Fruit fly (Drosophila melanogaster) whole organism, wandering third instar larva: ENCODE measurements around the gene EMC3.
A peak's percentile ranks its signal among the peaks of the same experiment; 100 is the strongest.

ENCODE experiments used
- Abd-B ChIP-seq: fragments of >200 bp; optimal IDR thresholded peaks from 2 replicates; lab custom pipeline; 2017; ENCODE audit warnings: missing biosample characterization, missing genetic modification characterization
- CG32264 ChIP-seq: fragments of 200-800 bp; sonication (Bioruptor generic); optimal IDR thresholded peaks from 2 replicates; lab custom pipeline; 2016; ENCODE audit warnings: missing biosample characterization, missing genetic modification characterization
- CG9705 ChIP-seq: fragments of 200-800 bp; sonication (Bioruptor generic); optimal IDR thresholded peaks from 2 replicates; lab custom pipeline; 2018; ENCODE audit warnings: missing biosample characterization, mild to moderate bottlenecking, missing genetic modification characterization
- CrebA ChIP-seq: fragments of 200-800 bp; sonication (Bioruptor generic); optimal IDR thresholded peaks from 2 replicates; lab custom pipeline; 2016; ENCODE audit warnings: missing biosample characterization, mild to moderate bottlenecking, missing genetic modification characterization, borderline replicate concordance
- Dfd ChIP-seq: fragments of >200 bp; optimal IDR thresholded peaks from 2 replicates; lab custom pipeline; 2017; ENCODE audit warnings: missing biosample characterization, missing genetic modification characterization
- Dif ChIP-seq: fragments of 200-275, 200-300 bp; sonication (Bioruptor generic); optimal IDR thresholded peaks from 2 replicates; lab custom pipeline; 2018; ENCODE audit warnings: missing biosample characterization, missing genetic modification characterization; ENCODE audit not compliant: partially characterized antibody
- GATAd ChIP-seq: sonication (Bioruptor generic); optimal IDR thresholded peaks from 2 replicates; lab custom pipeline; 2016; ENCODE audit warnings: missing biosample characterization, missing genetic modification characterization
- HLH106 ChIP-seq: fragments of 200-800 bp; optimal IDR thresholded peaks from 3 replicates; lab custom pipeline; 2019; ENCODE audit warnings: missing biosample characterization, mild to moderate bottlenecking, missing genetic modification characterization, moderate library complexity
- Hnf4 ChIP-seq: fragments of 200-800 bp; sonication (Bioruptor generic); optimal IDR thresholded peaks from 2 replicates; lab custom pipeline; 2016; ENCODE audit warnings: missing biosample characterization, mild to moderate bottlenecking, missing genetic modification characterization
- Hr78 ChIP-seq: fragments of >200 bp; optimal IDR thresholded peaks from 2 replicates; lab custom pipeline; 2017; ENCODE audit warnings: missing biosample characterization, missing genetic modification characterization
- Hr83 ChIP-seq: fragments of 200-300 bp; sonication (Bioruptor generic); optimal IDR thresholded peaks from 2 replicates; lab custom pipeline; 2016; ENCODE audit warnings: missing biosample characterization, mild to moderate bottlenecking, missing genetic modification characterization, moderate library complexity; ENCODE audit not compliant: poor library complexity, severe bottlenecking
- Jra ChIP-seq: sonication (Bioruptor generic); optimal IDR thresholded peaks from 2 replicates; lab custom pipeline; 2016; ENCODE audit warnings: missing biosample characterization, missing genetic modification characterization
- Mio ChIP-seq: sonication (Bioruptor generic); optimal IDR thresholded peaks from 2 replicates; lab custom pipeline; 2016; ENCODE audit warnings: missing biosample characterization, missing genetic modification characterization
- Myc ChIP-seq: fragments of >200 bp; optimal IDR thresholded peaks from 2 replicates; lab custom pipeline; 2017
- N ChIP-seq: fragments of >200 bp; optimal IDR thresholded peaks from 2 replicates; lab custom pipeline; 2018; ENCODE audit warnings: missing biosample characterization, missing external identifiers, missing genetic modification characterization
- OdsH ChIP-seq: fragments of 200-800 bp; sonication (Bioruptor generic); optimal IDR thresholded peaks from 2 replicates; lab custom pipeline; 2016; ENCODE audit warnings: missing biosample characterization, mild to moderate bottlenecking, missing genetic modification characterization
- Rel ChIP-seq, 2 experiments: fragments of 200-800 bp; sonication (Bioruptor generic) in 1 of 2; optimal IDR thresholded peaks; 2 replicates in 1 of 2; 3 replicates in 1 of 2; lab custom pipeline; 2016 to 2019; ENCODE audit warnings: mild to moderate bottlenecking in 2 of 2, missing biosample characterization in 2 of 2, missing genetic modification characterization in 2 of 2, moderate library complexity in 1 of 2
- Sp1 ChIP-seq: fragments of 200-800 bp; sonication (Bioruptor generic); optimal IDR thresholded peaks from 3 replicates; lab custom pipeline; 2019; ENCODE audit warnings: missing biosample characterization, mild to moderate bottlenecking, missing genetic modification characterization, moderate library complexity
- Vsx2 ChIP-seq: fragments of 200-300, 225-300 bp; sonication (Bioruptor generic); optimal IDR thresholded peaks from 2 replicates; lab custom pipeline; 2018; ENCODE audit warnings: missing biosample characterization, missing genetic modification characterization; ENCODE audit not compliant: partially characterized antibody
- br ChIP-seq: fragments of 200-800 bp; sonication (Bioruptor generic); optimal IDR thresholded peaks from 2 replicates; lab custom pipeline; 2016; ENCODE audit warnings: missing biosample characterization, missing genetic modification characterization
- brk ChIP-seq: fragments of 200-800 bp; sonication (Bioruptor generic); optimal IDR thresholded peaks from 2 replicates; lab custom pipeline; 2016; ENCODE audit warnings: missing biosample characterization, mild to moderate bottlenecking, missing genetic modification characterization
- dl ChIP-seq, 2 experiments: fragments of 175-275, 200-275 bp in 1 of 2; fragments of 200-275 bp in 1 of 2; sonication (Bioruptor generic); optimal IDR thresholded peaks; lab custom pipeline; 2018; ENCODE audit warnings: mild to moderate bottlenecking in 2 of 2, missing biosample characterization in 2 of 2, missing genetic modification characterization in 2 of 2, moderate library complexity in 2 of 2; ENCODE audit not compliant: partially characterized antibody in 2 of 2, insufficient read depth in 1 of 2
- dmrt93B ChIP-seq: fragments of 200-800 bp; sonication (Bioruptor generic); optimal IDR thresholded peaks from 2 replicates; lab custom pipeline; 2018; ENCODE audit warnings: missing biosample characterization, mild to moderate bottlenecking, missing genetic modification characterization
- dsf ChIP-seq: sonication (Bioruptor generic); optimal IDR thresholded peaks from 2 replicates; lab custom pipeline; 2016; ENCODE audit warnings: missing biosample characterization, missing genetic modification characterization, borderline replicate concordance
- ey ChIP-seq: fragments of 200-800 bp; sonication (Bioruptor generic); optimal IDR thresholded peaks from 2 replicates; lab custom pipeline; 2016; ENCODE audit warnings: missing biosample characterization, missing genetic modification characterization
- foxo ChIP-seq, 2 experiments: fragments of 200-800 bp; sonication (Bioruptor generic); optimal IDR thresholded peaks; 2 replicates in 1 of 2; 3 replicates in 1 of 2; lab custom pipeline; 2016 to 2017; ENCODE audit warnings: missing biosample characterization in 2 of 2, missing genetic modification characterization in 2 of 2
- fru ChIP-seq: fragments of 200-800 bp; sonication (Bioruptor generic); optimal IDR thresholded peaks from 3 replicates; lab custom pipeline; 2016; ENCODE audit warnings: missing biosample characterization, mild to moderate bottlenecking, missing genetic modification characterization
- h ChIP-seq: fragments of 200-800 bp; sonication (Bioruptor generic); optimal IDR thresholded peaks from 3 replicates; lab custom pipeline; 2016; ENCODE audit warnings: missing biosample characterization, mild to moderate bottlenecking, missing genetic modification characterization
- jim ChIP-seq: fragments of 175-275, 200-325 bp; sonication (Bioruptor generic); optimal IDR thresholded peaks from 2 replicates; lab custom pipeline; 2016; ENCODE audit warnings: missing biosample characterization, mild to moderate bottlenecking, missing genetic modification characterization
- lola ChIP-seq: fragments of >200 bp; optimal IDR thresholded peaks from 2 replicates; lab custom pipeline; 2017; ENCODE audit warnings: missing biosample characterization, missing genetic modification characterization
- pan ChIP-seq: fragments of >200 bp; optimal IDR thresholded peaks from 2 replicates; lab custom pipeline; 2017
- psq ChIP-seq: fragments of 200-800 bp; sonication (Bioruptor generic); optimal IDR thresholded peaks from 3 replicates; lab custom pipeline; 2017; ENCODE audit warnings: missing biosample characterization, mild to moderate bottlenecking, missing genetic modification characterization, moderate library complexity
- rgr ChIP-seq: fragments of 200-800 bp; sonication (Bioruptor generic); optimal IDR thresholded peaks from 3 replicates; lab custom pipeline; 2016; ENCODE audit warnings: missing biosample characterization, mild to moderate bottlenecking, missing genetic modification characterization
- sage ChIP-seq: fragments of 200-800 bp; sonication (Bioruptor generic); optimal IDR thresholded peaks from 2 replicates; lab custom pipeline; 2016; ENCODE audit warnings: missing biosample characterization, mild to moderate bottlenecking, missing genetic modification characterization
- sv ChIP-seq: fragments of 200-800 bp; sonication (Bioruptor generic); optimal IDR thresholded peaks from 3 replicates; lab custom pipeline; 2016; ENCODE audit warnings: missing biosample characterization, missing genetic modification characterization
- tai ChIP-seq: sonication (Bioruptor generic); optimal IDR thresholded peaks from 2 replicates; lab custom pipeline; 2016; ENCODE audit warnings: missing biosample characterization, missing genetic modification characterization
- usp ChIP-seq: fragments of >200 bp; optimal IDR thresholded peaks from 2 replicates; lab custom pipeline; 2017; ENCODE audit warnings: missing biosample characterization, missing genetic modification characterization
- woc ChIP-seq: sonication (Bioruptor generic); optimal IDR thresholded peaks from 2 replicates; lab custom pipeline; 2016; ENCODE audit warnings: missing biosample characterization, mild to moderate bottlenecking, missing genetic modification characterization

EMC3 gene

DNA sequence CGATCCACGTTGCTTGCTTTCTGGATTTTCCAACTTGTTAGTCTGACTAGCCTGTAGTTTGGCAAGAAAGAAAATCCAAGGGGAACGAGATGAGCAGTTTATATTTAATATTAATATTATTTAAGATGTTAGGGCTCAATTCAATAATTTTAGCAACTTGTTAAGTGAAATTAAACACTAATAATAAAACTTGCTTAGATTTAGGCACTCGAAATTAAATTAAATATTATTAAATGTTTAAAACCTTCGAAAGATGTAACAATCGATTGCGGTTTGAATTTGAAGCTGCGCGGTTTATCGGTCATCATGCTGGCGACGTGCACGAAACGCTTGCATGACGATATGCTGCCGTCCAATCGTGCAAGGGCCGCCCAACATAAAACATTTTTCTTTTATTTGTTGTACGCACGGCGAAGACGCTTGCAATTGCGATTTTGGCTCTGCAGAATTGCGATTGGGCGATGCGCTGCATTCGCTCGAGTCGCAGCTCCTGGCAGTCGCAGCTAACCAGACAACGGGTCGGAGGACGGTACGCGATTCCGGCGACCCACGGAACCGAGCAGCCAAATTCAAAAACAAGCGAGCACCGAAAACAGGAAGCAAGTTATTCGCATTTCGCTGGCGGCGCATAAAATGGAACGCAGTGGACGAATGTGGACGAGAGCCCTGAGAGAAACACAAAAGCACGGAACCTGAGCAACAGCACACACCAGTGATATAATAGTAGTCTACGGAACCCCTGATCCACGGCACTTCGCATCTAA, 5.0 kb upstream of the EMC3 start, which contains the start of the genes Vha16-5 and CG12299:
Vha16-5 (minus strand) TSS at position 51 of the 764 bp plus-strand sequence.
CG12299 (plus strand) TSS at position 353 of the 764 bp plus-strand sequence.
- TF ChIP-seq dmrt93B (GFP tag; lab: Kevin White, UChicago) = no peak
- peak; percentile 67 for TF ChIP-seq ey (GFP tag; lab: Kevin White, UChicago)
- TF ChIP-seq Hr83 = peak; percentile 91
- TF ChIP-seq Myc = no peak
- no peak for TF ChIP-seq Rel (GFP tag; optimal IDR thresholded peaks at IDR 0.05; lab: Kevin White, UChicago)
- no peak for TF ChIP-seq Rel (tag; optimal IDR thresholded peaks at IDR 0.05; lab: Kevin White, UChicago)
- TF ChIP-seq h (GFP tag; lab: Kevin White, UChicago) = no peak
- TF ChIP-seq CrebA (GFP tag; lab: Kevin White, UChicago) = no peak
- no peak for TF ChIP-seq woc (GFP tag; lab: Kevin White, UChicago)
- no peak for TF ChIP-seq N (GFP tag; lab: Kevin White, UChicago)
- TF ChIP-seq Dfd = no peak
- no peak for TF ChIP-seq Jra (GFP tag; lab: Kevin White, UChicago)
- TF ChIP-seq dl (GFP tag; optimal IDR thresholded peaks at IDR 0.05; lab: Kevin White, UChicago; ENCODE audit: insufficient read depth in 1 of 2, partially characterized antibody in 2 of 2) = peak; percentile 98 to 100
- TF ChIP-seq HLH106 (tag; lab: Kevin White, UChicago) = no peak
- TF ChIP-seq jim (GFP tag; lab: Kevin White, UChicago) = no peak
- peak; percentile 61 for TF ChIP-seq OdsH
- TF ChIP-seq CG32264 = peak; percentile 26
- TF ChIP-seq lola (GFP tag; lab: Kevin White, UChicago) = no peak
- no peak for TF ChIP-seq Mio (GFP tag; lab: Kevin White, UChicago)
- TF ChIP-seq usp (GFP tag; lab: Kevin White, UChicago) = no peak
- TF ChIP-seq Dif (GFP tag; lab: Kevin White, UChicago) = peak; percentile 100
- TF ChIP-seq CG9705 (GFP tag; lab: Kevin White, UChicago) = no peak
- peak; percentile 75 for TF ChIP-seq GATAd
- peak; percentile 100 for TF ChIP-seq Vsx2
- TF ChIP-seq psq (GFP tag; lab: Kevin White, UChicago) = peak; percentile 41
- no peak for TF ChIP-seq tai
- TF ChIP-seq Abd-B = no peak
- TF ChIP-seq Hr78 (GFP tag; lab: Kevin White, UChicago) = no peak
- TF ChIP-seq pan (lab: Kevin White, UChicago) = no peak
- TF ChIP-seq Sp1 (GFP tag; lab: Kevin White, UChicago) = no peak
- TF ChIP-seq fru (GFP tag; lab: Kevin White, UChicago) = no peak
- no peak for TF ChIP-seq foxo (GFP tag; optimal IDR thresholded peaks at IDR 0.05; lab: Kevin White, UChicago)
- no peak for TF ChIP-seq sage (GFP tag; lab: Kevin White, UChicago)
- TF ChIP-seq br = peak; percentile 67
- TF ChIP-seq dsf = no peak
- TF ChIP-seq rgr (GFP tag; lab: Kevin White, UChicago) = peak; percentile 73
- peak; percentile 87 for TF ChIP-seq sv (GFP tag; lab: Kevin White, UChicago)
- no peak for TF ChIP-seq Hnf4 (GFP tag; lab: Kevin White, UChicago)
- TF ChIP-seq brk (GFP tag; lab: Kevin White, UChicago) = no peak

DNA sequence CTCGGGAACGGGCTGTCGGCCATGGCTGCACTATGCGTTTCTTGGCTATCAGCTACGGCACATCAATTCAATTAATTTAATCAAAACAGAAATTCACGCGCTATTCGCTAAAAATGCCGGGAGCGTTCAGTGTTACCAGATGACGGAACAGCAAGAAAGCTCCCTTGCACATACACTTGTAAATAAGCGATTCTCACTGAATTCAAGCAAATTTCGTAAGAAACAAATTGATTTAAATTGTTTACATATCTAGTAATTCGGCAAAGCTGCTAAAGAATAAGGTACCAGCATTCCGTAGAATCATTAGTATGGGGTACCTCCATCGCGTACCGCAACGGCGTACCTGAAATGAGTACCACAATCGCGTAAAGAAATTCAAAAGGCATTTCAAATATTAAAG, 3.7 kb upstream of the EMC3 start, which contains the start of gene Nup107:
Nup107 (minus strand) TSS at position 149 of the 400 bp plus-strand sequence.
- peak; percentile 81 for TF ChIP-seq N (GFP tag; lab: Kevin White, UChicago)
- no peak for TF ChIP-seq CG9705 (GFP tag; lab: Kevin White, UChicago)
